Worm (Caenorhabditis elegans) whole organism, L3 larva: ENCODE results near the gene che-6.

ENCODE experiments used
- R02D3.7 ChIP-seq: fragments of 150-350 bp; optimal IDR thresholded peaks from 2 replicates; lab custom pipeline; 2014; ENCODE audit warnings: missing biosample characterization, missing genetic modification characterization
- aly-2 ChIP-seq: fragments of 150-350 bp; optimal IDR thresholded peaks from 2 replicates; lab custom pipeline; 2014; ENCODE audit warnings: missing biosample characterization, missing genetic modification characterization
- ceh-16 ChIP-seq: sonication (generic microtip); optimal IDR thresholded peaks from 2 replicates; lab custom pipeline; 2017; ENCODE audit warnings: missing biosample characterization, missing genetic modification characterization
- ceh-9 ChIP-seq: sonication (generic microtip); optimal IDR thresholded peaks from 2 replicates; lab custom pipeline; 2018; ENCODE audit warnings: missing biosample characterization, missing genetic modification characterization
- daf-12 ChIP-seq: fragments of 150-350 bp; optimal IDR thresholded peaks from 2 replicates; lab custom pipeline; 2014; ENCODE audit warnings: missing biosample characterization, missing genetic modification reagents, missing genetic modification characterization
- egl-5 ChIP-seq: fragments of 150-350 bp; optimal IDR thresholded peaks from 2 replicates; lab custom pipeline; 2017; ENCODE audit warnings: missing biosample characterization, missing genetic modification reagents, missing genetic modification characterization, inconsistent platforms
- elt-2 ChIP-seq: sonication (generic microtip); optimal IDR thresholded peaks from 2 replicates; lab custom pipeline; 2016; ENCODE audit warnings: missing genetic modification reagents, mild to moderate bottlenecking, missing genetic modification characterization, missing compliant biosample characterization
- fkh-10 ChIP-seq: sonication (generic microtip); optimal IDR thresholded peaks from 2 replicates; lab custom pipeline; 2017; ENCODE audit warnings: missing biosample characterization, missing genetic modification reagents, missing genetic modification characterization
- fkh-2 ChIP-seq: fragments of 150-350 bp; optimal IDR thresholded peaks from 2 replicates; lab custom pipeline; 2014; ENCODE audit warnings: missing biosample characterization, missing genetic modification reagents, missing genetic modification characterization
- hmg-11 ChIP-seq: sonication (generic microtip); optimal IDR thresholded peaks from 2 replicates; lab custom pipeline; 2016; ENCODE audit warnings: missing genetic modification characterization, missing compliant biosample characterization
- lin-15B ChIP-seq: fragments of 150-350 bp; optimal IDR thresholded peaks from 2 replicates; lab custom pipeline; 2014; ENCODE audit warnings: missing biosample characterization, missing genetic modification characterization
- mdl-1 ChIP-seq: fragments of 150-350 bp; optimal IDR thresholded peaks from 2 replicates; lab custom pipeline; 2014; ENCODE audit warnings: missing biosample characterization, missing genetic modification characterization
- mml-1 ChIP-seq: fragments of 150-350 bp; sonication (generic microtip); optimal IDR thresholded peaks from 3 replicates; lab custom pipeline; 2014; ENCODE audit warnings: missing biosample characterization, missing genetic modification characterization
- nhr-23 ChIP-seq: fragments of 150-350 bp; optimal IDR thresholded peaks from 2 replicates; lab custom pipeline; 2014; ENCODE audit warnings: missing biosample characterization, missing genetic modification reagents, missing genetic modification characterization
- nhr-237 ChIP-seq: fragments of 150-350 bp; optimal IDR thresholded peaks from 2 replicates; lab custom pipeline; 2014; ENCODE audit warnings: missing biosample characterization, missing genetic modification characterization
- nhr-25 ChIP-seq: sonication (generic microtip); optimal IDR thresholded peaks from 2 replicates; lab custom pipeline; 2017; ENCODE audit warnings: missing biosample characterization, missing genetic modification characterization
- nhr-28 ChIP-seq: fragments of 150-350 bp; optimal IDR thresholded peaks from 2 replicates; lab custom pipeline; 2014; ENCODE audit warnings: missing biosample characterization, missing genetic modification characterization
- nhr-67 ChIP-seq: fragments of 150-350 bp; optimal IDR thresholded peaks from 2 replicates; lab custom pipeline; 2014; ENCODE audit warnings: missing biosample characterization, missing genetic modification characterization
- nhr-76 ChIP-seq: fragments of 150-350 bp; sonication (generic microtip); optimal IDR thresholded peaks from 5 replicates; lab custom pipeline; 2014; ENCODE audit warnings: missing biosample characterization, missing genetic modification characterization
- pqm-1 ChIP-seq: fragments of 150-350 bp; optimal IDR thresholded peaks from 2 replicates; lab custom pipeline; 2017; ENCODE audit warnings: missing biosample characterization, missing genetic modification characterization, inconsistent platforms
- sea-2 ChIP-seq: fragments of 150-350 bp; sonication (generic microtip); optimal IDR thresholded peaks from 4 replicates; lab custom pipeline; 2014; ENCODE audit warnings: missing biosample characterization, missing genetic modification reagents, missing genetic modification characterization
- snpc-4 ChIP-seq: fragments of 150-350 bp; optimal IDR thresholded peaks from 2 replicates; lab custom pipeline; 2014; ENCODE audit warnings: missing biosample characterization, missing genetic modification characterization
- unc-39 ChIP-seq: sonication (generic microtip); optimal IDR thresholded peaks from 4 replicates; lab custom pipeline; 2017; ENCODE audit warnings: missing biosample characterization, missing genetic modification characterization
- unc-62 ChIP-seq: fragments of 150-350 bp; sonication (generic microtip); optimal IDR thresholded peaks from 4 replicates; lab custom pipeline; 2014; ENCODE audit warnings: missing biosample characterization, missing genetic modification reagents, missing genetic modification characterization
- zag-1 ChIP-seq: fragments of 150-350 bp; optimal IDR thresholded peaks from 2 replicates; lab custom pipeline; 2014; ENCODE audit warnings: missing biosample characterization, missing genetic modification characterization

Gene che-6

ce11 chrIV:2077159-2077835, 33.9 kb downstream of the che-6 start:
- TF ChIP-seq sea-2 (no peak), fkh-10 (GFP tag; lab: Kevin White, UChicago) (no peak), R02D3.7 (no peak), daf-12 (no peak), nhr-237 (tag; lab: Kevin White, UChicago) (no peak), mml-1 (no peak), unc-62 (GFP tag; lab: Kevin White, UChicago) (no peak), nhr-23 (no peak), nhr-67 (tag; lab: Kevin White, UChicago) (no peak), mdl-1 (tag; lab: Kevin White, UChicago) (no peak), fkh-2 (tag; lab: Kevin White, UChicago) (no peak), pqm-1 (tag; lab: Kevin White, UChicago) (no peak), snpc-4 (tag; lab: Kevin White, UChicago) (no peak), lin-15B (tag; lab: Kevin White, UChicago) (no peak), zag-1 (tag; lab: Kevin White, UChicago) (no peak), ceh-9 (tag; lab: Kevin White, UChicago) (no peak), unc-39 (tag; lab: Kevin White, UChicago) (no peak), elt-2 (tag; lab: Kevin White, UChicago) (no peak)

ce11 chrIV:2065895-2066294, 45.3 kb downstream of the che-6 start, which contains the start of gene arrd-26:
TSS of gene arrd-26 (plus strand) at chrIV:2066195.
- no peak for TF ChIP-seq egl-5 (tag; lab: Kevin White, UChicago)
- no peak for TF ChIP-seq mml-1
- TF ChIP-seq nhr-28 (tag; lab: Kevin White, UChicago): no peak

- TF ChIP-seq ceh-16 (tag; lab: Kevin White, UChicago): no peak
- TF ChIP-seq aly-2 (tag; lab: Kevin White, UChicago): no peak
- TF ChIP-seq snpc-4 (tag; lab: Kevin White, UChicago): no peak
- TF ChIP-seq nhr-25: no peak
- no peak for TF ChIP-seq elt-2 (tag; lab: Kevin White, UChicago)
- TF ChIP-seq unc-62 (GFP tag; lab: Kevin White, UChicago): no peak
- TF ChIP-seq nhr-76: no peak
- TF ChIP-seq nhr-237 (tag; lab: Kevin White, UChicago): no peak
- TF ChIP-seq, all 47 proteins: peak for 0
Observed at ce11 chrIV:2059011-2059410, 52.2 kb downstream of the che-6 start, which contains the start of gene R05C11.2. TSS of gene R05C11.2 (minus strand) at chrIV:2059111.

DNA sequence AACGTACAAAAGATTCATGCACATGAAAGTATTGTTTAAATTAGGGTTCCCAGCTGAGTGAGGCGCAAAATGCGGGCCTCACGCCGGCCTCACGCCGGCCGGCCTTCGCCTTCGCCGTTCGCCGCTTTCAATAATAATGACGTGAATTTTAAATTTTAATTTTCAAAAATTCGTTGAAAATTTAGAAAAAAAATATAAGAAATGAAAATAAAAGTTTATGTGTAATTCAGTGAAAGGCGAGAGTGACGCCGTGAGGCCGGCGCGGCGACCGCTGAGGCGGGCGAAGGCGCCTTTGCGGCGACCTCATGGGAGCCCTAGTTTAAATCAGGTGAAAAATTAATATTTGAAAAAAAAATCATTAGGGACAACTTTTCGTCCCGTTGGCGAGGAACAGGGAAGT, 53.7 kb downstream of the che-6 start:
- TF ChIP-seq hmg-11 (tag; lab: Kevin White, UChicago) (no peak), lin-15B (tag; lab: Kevin White, UChicago) (no peak), mml-1 (no peak)
